Worm (Caenorhabditis elegans): ENCODE measurements around the gene twk-22.
"Not testable (repeated sequence)": the region's sequence is repeated elsewhere in the genome, so short reads cannot be mapped to it uniquely, and the experiment has no call there.

Gene twk-22

ce11 chrX:16298173-16298572, 8.1 kb upstream of the twk-22 start (continued):
- TF ChIP-seq rnt-1 (tag; optimal IDR thresholded peaks at IDR 0.05), result no peak
- peak in 1 of 2 experiments; percentile 42 for TF ChIP-seq mdl-1 (tag; optimal IDR thresholded peaks at IDR 0.05)
- peak in 1 of 6 experiments; percentile 17 for TF ChIP-seq elt-3 (tag; optimal IDR thresholded peaks at IDR 0.05)
- TF ChIP-seq skn-1 (tag; optimal IDR thresholded peaks at IDR 0.05), result peak; percentile 27
- no peak for TF ChIP-seq C34B4.2 (tag; optimal IDR thresholded peaks at IDR 0.05)
- TF ChIP-seq elt-2 (tag; optimal IDR thresholded peaks at IDR 0.05), result peak; percentile 29
- no peak for TF ChIP-seq hlh-17 (GFP tag; optimal IDR thresholded peaks at IDR 0.05; ENCODE audit: borderline replicate concordance)
- TF ChIP-seq hpl-2 (GFP tag; optimal IDR thresholded peaks at IDR 0.05), result no peak
- peak; percentile 73 for TF ChIP-seq dsc-1 (tag; optimal IDR thresholded peaks at IDR 0.05)
- TF ChIP-seq nhr-237 (tag; optimal IDR thresholded peaks at IDR 0.05), result no peak
- peak; percentile 16 for TF ChIP-seq fkh-10 (GFP tag; optimal IDR thresholded peaks at IDR 0.05)
- peak; percentile 75 for TF ChIP-seq nhr-20 (tag; optimal IDR thresholded peaks at IDR 0.05)
- peak; percentile 70 for TF ChIP-seq lin-14 (GFP tag; optimal IDR thresholded peaks at IDR 0.05)
- peak; percentile 83 for TF ChIP-seq nhr-47 (tag; optimal IDR thresholded peaks at IDR 0.05)
- TF ChIP-seq lin-39 (tag; optimal IDR thresholded peaks at IDR 0.05), result no peak
- no peak for TF ChIP-seq alr-1 (tag; optimal IDR thresholded peaks at IDR 0.05; ENCODE audit: borderline replicate concordance)
- TF ChIP-seq aha-1 (tag; optimal IDR thresholded peaks at IDR 0.05), result no peak
- peak; percentile 32 for TF ChIP-seq unc-130 (tag; optimal IDR thresholded peaks at IDR 0.05)
- peak; percentile 35 for TF ChIP-seq jun-1 (tag; optimal IDR thresholded peaks at IDR 0.05)
- TF ChIP-seq nhr-76 (tag; optimal IDR thresholded peaks at IDR 0.05), result no peak
- peak; percentile 64 for TF ChIP-seq mep-1 (tag; optimal IDR thresholded peaks at IDR 0.05)
- TF ChIP-seq unc-86 (tag; optimal IDR thresholded peaks at IDR 0.05), result peak; percentile 43
- TF ChIP-seq nhr-77 (tag; optimal IDR thresholded peaks at IDR 0.05), result peak; percentile 67
- TF ChIP-seq fkh-8 (tag; optimal IDR thresholded peaks at IDR 0.05), result peak; percentile 12
- TF ChIP-seq ceh-88 (GFP tag; IDR thresholded peaks at IDR 0.05), result no peak; the same call in 1 of the 2 replicates
- peak; percentile 31 for TF ChIP-seq lin-13 (GFP tag; optimal IDR thresholded peaks at IDR 0.05)
- TF ChIP-seq snu-23 (GFP tag; optimal IDR thresholded peaks at IDR 0.05), result peak; percentile 88
- TF ChIP-seq fos-1 (tag; optimal IDR thresholded peaks at IDR 0.05), result peak; percentile 15
- TF ChIP-seq mef-2 (tag; optimal IDR thresholded peaks at IDR 0.05), result no peak
- peak; percentile 70 for TF ChIP-seq snpc-4 (tag; optimal IDR thresholded peaks at IDR 0.05)
- no peak for TF ChIP-seq ama-1 (optimal IDR thresholded peaks at IDR 0.05)
- no peak for TF ChIP-seq mab-9 (GFP tag; IDR thresholded peaks at IDR 0.05)
- TF ChIP-seq tbx-2 (tag; optimal IDR thresholded peaks at IDR 0.05), result peak; percentile 43
- no peak for TF ChIP-seq zag-1 (tag; optimal IDR thresholded peaks at IDR 0.05)

DNA sequence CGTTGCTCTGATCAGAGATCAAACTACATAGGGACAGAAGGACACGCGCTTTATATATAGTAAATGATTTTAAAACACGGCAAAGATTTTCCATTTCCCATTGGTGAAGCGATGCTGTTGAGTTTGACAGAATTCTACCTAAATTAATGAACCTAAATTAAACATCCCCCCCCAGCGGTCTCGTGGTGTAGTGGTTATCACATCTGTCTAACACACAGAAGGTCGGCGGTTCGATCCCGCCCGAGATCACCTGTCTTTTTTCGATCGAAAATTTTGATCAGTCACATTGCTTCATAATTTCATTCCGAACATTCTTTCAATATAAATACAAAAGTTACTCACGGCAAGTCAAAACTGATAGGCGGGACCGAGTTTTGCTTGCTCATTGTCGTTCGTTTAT, 7.0 kb upstream of the twk-22 start:
- TF ChIP-seq efl-1 (optimal IDR thresholded peaks at IDR 0.05), result not testable (repeated sequence)
- TF ChIP-seq efl-1 (GFP tag; optimal IDR thresholded peaks at IDR 0.05 in 1 of 2) (peak in 1 of 2 experiments; percentile 69), snu-23 (GFP tag; optimal IDR thresholded peaks at IDR 0.05) (peak; percentile 5), nhr-85 (tag) (peak; percentile 58)

DNA sequence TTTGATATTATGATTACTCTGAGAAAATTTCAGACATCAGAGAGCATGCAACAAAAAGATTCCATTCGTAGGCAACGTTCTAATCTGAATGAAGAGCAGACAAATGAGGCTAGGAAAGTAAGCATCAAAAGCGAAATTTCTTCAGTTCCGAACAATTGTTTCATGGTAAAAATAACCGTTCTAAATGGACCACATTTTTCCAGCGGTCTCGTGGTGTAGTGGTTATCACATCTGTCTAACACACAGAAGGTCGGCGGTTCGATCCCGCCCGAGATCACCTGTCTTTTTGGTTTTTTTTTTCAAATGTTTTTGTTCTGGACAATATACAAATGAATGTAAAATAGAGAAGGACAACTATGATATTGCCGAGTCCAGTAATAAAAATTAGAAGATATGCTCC, 6.4 kb upstream of the twk-22 start, which contains the start of gene twk-21:
Gene twk-21, plus strand, starts transcription at position 34 of the 400 bp plus-strand sequence.
- TF ChIP-seq ztf-4 (tag; optimal IDR thresholded peaks at IDR 0.05) (no peak), pag-3 (tag; optimal IDR thresholded peaks at IDR 0.05; ENCODE audit: borderline replicate concordance, insufficient read depth) (no peak), hlh-17 (GFP tag; optimal IDR thresholded peaks at IDR 0.05; ENCODE audit: borderline replicate concordance) (no peak), pqm-1 (tag; optimal IDR thresholded peaks at IDR 0.05) (no peak), efl-1 (optimal IDR thresholded peaks at IDR 0.05) (no peak), efl-1 (GFP tag; optimal IDR thresholded peaks at IDR 0.05 in 1 of 2) (peak in 1 of 2 experiments; percentile 70), nhr-76 (tag; optimal IDR thresholded peaks at IDR 0.05) (no peak)

All from whole organism, L1 larva.